Fruit fly (Drosophila melanogaster) whole organism, embryonic: ENCODE results near the gene CG13029.

Experiments used
- BtbVII ChIP-seq: fragments of 200-800 bp; sonication (Bioruptor generic); optimal IDR thresholded peaks from 3 replicates; lab custom pipeline; 2017; ENCODE audit warnings: missing biosample characterization, mild to moderate bottlenecking, missing genetic modification characterization
- CG10147 ChIP-seq: fragments of 200-800 bp; sonication (Bioruptor generic); optimal IDR thresholded peaks from 2 replicates; lab custom pipeline; 2019; ENCODE audit warnings: missing biosample characterization, mild to moderate bottlenecking, missing genetic modification characterization, moderate library complexity
- CG10267 ChIP-seq: fragments of 200-800 bp; sonication (Bioruptor generic); optimal IDR thresholded peaks from 2 replicates; lab custom pipeline; 2018; ENCODE audit warnings: missing biosample characterization, mild to moderate bottlenecking, missing genetic modification characterization, moderate library complexity
- CG10979 ChIP-seq: fragments of 200-800 bp; sonication (Bioruptor generic); optimal IDR thresholded peaks from 2 replicates; lab custom pipeline; 2018; ENCODE audit warnings: missing biosample characterization, mild to moderate bottlenecking, missing genetic modification characterization, moderate library complexity
- CG11247 ChIP-seq: fragments of 200-800 bp; sonication (Bioruptor generic); IDR thresholded peaks from 2 replicates; pipeline ENCODE4 v1.3.6; 2022; ENCODE audit warnings: missing biosample characterization, missing genetic modification characterization
- CG12071 ChIP-seq: fragments of 200-800 bp; sonication (Bioruptor generic); optimal IDR thresholded peaks from 3 replicates; lab custom pipeline; 2018; ENCODE audit warnings: missing biosample characterization, mild to moderate bottlenecking, missing genetic modification characterization
- CG15696 ChIP-seq: fragments of 200-800 bp; sonication (Bioruptor generic); optimal IDR thresholded peaks from 2 replicates; lab custom pipeline; 2019; ENCODE audit warnings: missing biosample characterization, mild to moderate bottlenecking, missing genetic modification characterization, moderate library complexity
- CG16815 ChIP-seq: fragments of 200-800 bp; sonication (Bioruptor generic); optimal IDR thresholded peaks from 3 replicates; lab custom pipeline; 2017; ENCODE audit warnings: missing biosample characterization, mild to moderate bottlenecking, missing genetic modification characterization
- CG17186 ChIP-seq: fragments of 200-800 bp; sonication (Bioruptor generic); optimal IDR thresholded peaks from 3 replicates; lab custom pipeline; 2017; ENCODE audit warnings: missing biosample characterization, missing genetic modification reagents, missing genetic modification characterization
- CG2678 ChIP-seq: fragments of 200-800 bp; sonication (Bioruptor generic); optimal IDR thresholded peaks from 3 replicates; lab custom pipeline; 2019; ENCODE audit warnings: missing biosample characterization, mild to moderate bottlenecking, missing genetic modification characterization, moderate library complexity
- CG2889 ChIP-seq: fragments of 200-800 bp; sonication (Bioruptor generic); IDR thresholded peaks from 3 replicates; pipeline ENCODE4 v1.3.6; 2022; ENCODE audit warnings: missing biosample characterization, missing genetic modification characterization
- CG31365 ChIP-seq: fragments of 200-800 bp; sonication (Bioruptor generic); optimal IDR thresholded peaks from 2 replicates; lab custom pipeline; 2018; ENCODE audit warnings: missing biosample characterization, mild to moderate bottlenecking, missing genetic modification characterization
- CG31388 ChIP-seq: fragments of 200-800 bp; sonication (Bioruptor generic); optimal IDR thresholded peaks from 2 replicates; lab custom pipeline; 2016; ENCODE audit warnings: missing biosample characterization, missing genetic modification characterization
- CG3407 ChIP-seq: fragments of 200-800 bp; sonication (Bioruptor generic); optimal IDR thresholded peaks from 2 replicates; lab custom pipeline; 2018; ENCODE audit warnings: missing biosample characterization, mild to moderate bottlenecking, missing genetic modification characterization
- CG6175 ChIP-seq: fragments of 200-800 bp; sonication (Bioruptor generic); IDR thresholded peaks from 3 replicates; pipeline ENCODE4 v1.3.6; 2022; ENCODE audit warnings: missing biosample characterization, missing genetic modification characterization
- CG6654 ChIP-seq: fragments of 200-800 bp; sonication (Bioruptor generic); optimal IDR thresholded peaks from 2 replicates; lab custom pipeline; 2017; ENCODE audit warnings: missing biosample characterization, mild to moderate bottlenecking, missing genetic modification characterization
- CG7786 ChIP-seq: fragments of 200-800 bp; sonication (Bioruptor generic); optimal IDR thresholded peaks from 2 replicates; lab custom pipeline; 2016; ENCODE audit warnings: missing biosample characterization, missing genetic modification characterization
- CG9727 ChIP-seq: fragments of 200-800 bp; sonication (Bioruptor generic); optimal IDR thresholded peaks from 3 replicates; lab custom pipeline; 2017; ENCODE audit warnings: missing biosample characterization, mild to moderate bottlenecking, missing genetic modification characterization
- Dfd ChIP-seq, 2 experiments: fragments of >200 bp; optimal IDR thresholded peaks; 2 replicates each; lab custom pipeline; 2017; ENCODE audit warnings: missing biosample characterization in 2 of 2, missing genetic modification characterization in 2 of 2
- Eip74EF ChIP-seq, 2 experiments: fragments of 200-800 bp in 1 of 2; fragments of >200 bp in 1 of 2; sonication (Bioruptor generic) in 1 of 2; optimal IDR thresholded peaks; 2 replicates each; lab custom pipeline; 2017 to 2019; ENCODE audit warnings: missing biosample characterization in 2 of 2, missing genetic modification characterization in 2 of 2, mild to moderate bottlenecking in 1 of 2, moderate library complexity in 1 of 2
- H15 ChIP-seq: fragments of 200-800 bp; sonication (Bioruptor generic); IDR thresholded peaks from 3 replicates; pipeline ENCODE4 v1.3.6; 2022; ENCODE audit warnings: missing biosample characterization, missing genetic modification characterization
- HmgD ChIP-seq: fragments of 200-800 bp; sonication (Bioruptor generic); optimal IDR thresholded peaks from 3 replicates; lab custom pipeline; 2016; ENCODE audit warnings: missing biosample characterization, missing genetic modification characterization
- Hr39 ChIP-seq: fragments of >200 bp; optimal IDR thresholded peaks from 2 replicates; lab custom pipeline; 2017
- MBD-R2 ChIP-seq: fragments of 200-800 bp; sonication (Bioruptor generic); IDR thresholded peaks from 2 replicates; pipeline ENCODE4 v1.3.6; 2022; ENCODE audit warnings: missing biosample characterization, missing genetic modification characterization
- Meics ChIP-seq: fragments of 200-800 bp; sonication (Bioruptor generic); optimal IDR thresholded peaks from 2 replicates; lab custom pipeline; 2017; ENCODE audit warnings: missing biosample characterization, mild to moderate bottlenecking, missing genetic modification characterization
- Oaz ChIP-seq: fragments of 200-800 bp; sonication (Bioruptor generic); IDR thresholded peaks from 2 replicates; pipeline ENCODE4 v1.3.6; 2022; ENCODE audit warnings: missing biosample characterization, missing genetic modification characterization
- Pdp1 ChIP-seq, 2 experiments: fragments of 200-800 bp; sonication (Bioruptor generic); optimal IDR thresholded peaks; 3 replicates each; lab custom pipeline; 2016; ENCODE audit warnings: missing biosample characterization in 2 of 2, missing genetic modification characterization in 2 of 2, mild to moderate bottlenecking in 1 of 2, moderate library complexity in 1 of 2
- Rfx ChIP-seq: fragments of 200-800 bp; sonication (Bioruptor generic); IDR thresholded peaks from 2 replicates; pipeline ENCODE4 v1.3.6; 2022; ENCODE audit warnings: missing biosample characterization, missing genetic modification characterization
- bigmax ChIP-seq: fragments of 200-800 bp; sonication (Bioruptor generic); optimal IDR thresholded peaks from 2 replicates; lab custom pipeline; 2018; ENCODE audit warnings: missing biosample characterization, mild to moderate bottlenecking, missing genetic modification characterization
- ci ChIP-seq: fragments of 200-800 bp; sonication (Bioruptor generic); IDR thresholded peaks from 3 replicates; pipeline ENCODE4 v1.3.6; 2022; ENCODE audit warnings: missing biosample characterization, missing genetic modification characterization
- crc ChIP-seq: fragments of 200-800 bp; sonication (Bioruptor generic); optimal IDR thresholded peaks from 2 replicates; lab custom pipeline; 2016; ENCODE audit warnings: missing biosample characterization, missing genetic modification characterization
- crp ChIP-seq, 2 experiments: fragments of 200-800 bp; sonication (Bioruptor generic); optimal IDR thresholded peaks; 2 replicates in 1 of 2; 3 replicates in 1 of 2; lab custom pipeline; 2017; ENCODE audit warnings: missing biosample characterization in 2 of 2, missing genetic modification characterization in 2 of 2, mild to moderate bottlenecking in 1 of 2, moderate library complexity in 1 of 2
- dmrt99B ChIP-seq: fragments of 200-800 bp; sonication (Bioruptor generic); optimal IDR thresholded peaks from 2 replicates; lab custom pipeline; 2018; ENCODE audit warnings: missing biosample characterization, mild to moderate bottlenecking, missing genetic modification characterization, moderate library complexity
- fd3F ChIP-seq: fragments of 200-800 bp; sonication (Bioruptor generic); optimal IDR thresholded peaks from 2 replicates; lab custom pipeline; 2018; ENCODE audit warnings: missing biosample characterization, mild to moderate bottlenecking, missing genetic modification characterization, moderate library complexity
- gro ChIP-seq: fragments of 200-800 bp; sonication (Bioruptor generic); optimal IDR thresholded peaks from 2 replicates; lab custom pipeline; 2016; ENCODE audit warnings: missing biosample characterization, missing genetic modification characterization
- ham ChIP-seq: fragments of 200-800 bp; sonication (Bioruptor generic); IDR thresholded peaks from 2 replicates; pipeline ENCODE4 v1.3.6; 2022; ENCODE audit warnings: missing biosample characterization, missing genetic modification characterization
- ind ChIP-seq: fragments of 200-800 bp; sonication (Bioruptor generic); optimal IDR thresholded peaks from 3 replicates; lab custom pipeline; 2016; ENCODE audit warnings: missing biosample characterization, missing genetic modification characterization
- lola ChIP-seq, 3 experiments: fragments of >200 bp in 2 of 3; fragments of 200-800 bp in 1 of 3; sonication (Bioruptor generic) in 1 of 3; optimal IDR thresholded peaks; 2 replicates each; lab custom pipeline; 2017 to 2019; ENCODE audit warnings: missing biosample characterization in 3 of 3, missing genetic modification characterization in 3 of 3, mild to moderate bottlenecking in 1 of 3, moderate library complexity in 1 of 3
- mirr ChIP-seq: fragments of 200-800 bp; sonication (Bioruptor generic); optimal IDR thresholded peaks from 3 replicates; lab custom pipeline; 2018; ENCODE audit warnings: missing biosample characterization, mild to moderate bottlenecking, missing genetic modification characterization
- pan ChIP-seq, 4 experiments: fragments of >200 bp in 3 of 4; fragments of 200-800 bp in 1 of 4; sonication (Bioruptor generic) in 1 of 4; optimal IDR thresholded peaks in 3 of 4; IDR thresholded peaks in 1 of 4; 2 replicates each; pipeline versions ENCODE4 v1.3.6 to Lab custom; 2017 to 2022; ENCODE audit warnings: missing biosample characterization in 2 of 4, missing genetic modification characterization in 2 of 4, mixed read lengths in 1 of 4
- repo ChIP-seq: fragments of 200-800 bp; sonication (Bioruptor generic); optimal IDR thresholded peaks from 2 replicates; lab custom pipeline; 2016; ENCODE audit warnings: missing biosample characterization, missing genetic modification characterization
- schlank ChIP-seq: fragments of 200-800 bp; sonication (Bioruptor generic); optimal IDR thresholded peaks from 2 replicates; lab custom pipeline; 2018; ENCODE audit warnings: missing biosample characterization, mild to moderate bottlenecking, missing genetic modification characterization
- seq ChIP-seq: fragments of 200-800 bp; sonication (Bioruptor generic); IDR thresholded peaks from 2 replicates; pipeline ENCODE4 v1.3.6; 2022; ENCODE audit warnings: missing biosample characterization, missing genetic modification characterization
- so ChIP-seq: fragments of 200-800 bp; sonication (Bioruptor generic); IDR thresholded peaks from 3 replicates; pipeline ENCODE4 v1.3.6; 2022; ENCODE audit warnings: missing biosample characterization, missing genetic modification characterization
- stwl ChIP-seq: fragments of 200-800 bp; sonication (Bioruptor generic); optimal IDR thresholded peaks from 3 replicates; lab custom pipeline; 2018; ENCODE audit warnings: missing biosample characterization, mild to moderate bottlenecking, missing genetic modification characterization, moderate library complexity
- tll ChIP-seq, 2 experiments: fragments of 200-800 bp in 1 of 2; fragments of >200 bp in 1 of 2; sonication (Bioruptor generic) in 1 of 2; optimal IDR thresholded peaks; 2 replicates each; lab custom pipeline; 2017 to 2019; ENCODE audit warnings: missing biosample characterization in 2 of 2, missing genetic modification characterization in 2 of 2, mild to moderate bottlenecking in 1 of 2, moderate library complexity in 1 of 2
- tna ChIP-seq: fragments of 200-800 bp; sonication (Bioruptor generic); IDR thresholded peaks from 2 replicates; pipeline ENCODE4 v1.3.6; 2022; ENCODE audit warnings: missing biosample characterization, missing genetic modification characterization; ENCODE audit not compliant: partially characterized antibody
- vnd ChIP-seq: fragments of 200-800 bp; sonication (Bioruptor generic); IDR thresholded peaks from 3 replicates; pipeline ENCODE4 v1.3.6; 2022; ENCODE audit warnings: missing biosample characterization, missing genetic modification characterization; ENCODE audit not compliant: partially characterized antibody

Gene CG13029

DNA sequence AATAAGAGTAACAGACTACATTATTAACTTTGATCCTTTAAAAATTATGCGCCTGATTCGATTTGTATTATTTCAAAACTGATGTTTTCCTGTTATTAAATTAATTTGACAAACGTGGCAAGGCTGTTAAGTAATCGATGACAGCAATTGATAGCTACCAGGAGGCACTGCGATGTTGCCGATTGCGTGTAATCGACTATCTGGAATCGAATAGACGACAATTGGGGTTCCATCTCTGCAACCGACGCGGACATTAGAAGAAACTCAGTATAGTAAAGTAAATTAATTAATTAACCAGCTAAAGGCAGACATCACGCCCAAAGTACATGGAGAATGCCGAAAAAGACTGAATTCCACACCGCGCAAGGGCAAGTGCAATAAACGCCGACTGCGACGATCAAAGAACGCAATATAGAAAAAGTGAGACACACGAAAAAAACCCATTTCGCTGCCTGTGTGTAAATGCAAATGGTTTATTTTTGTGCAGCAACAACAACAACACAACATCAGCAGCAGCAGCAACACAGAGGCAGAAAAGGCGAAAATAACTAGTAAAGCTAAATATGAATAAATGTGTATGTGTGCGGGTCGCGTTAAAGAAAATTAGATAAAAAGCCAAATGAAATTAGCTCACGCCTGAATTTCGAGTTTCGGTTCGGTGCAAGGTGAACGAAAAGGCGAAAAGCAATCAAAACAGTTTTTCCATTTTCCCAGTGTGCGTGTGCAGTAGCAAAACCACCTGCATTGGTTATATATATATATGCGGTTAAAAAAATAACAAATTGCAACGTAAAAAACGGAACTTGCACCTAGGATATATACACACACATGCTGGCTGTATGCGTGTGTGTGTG, 6.7 kb upstream of the CG13029 start, which contains the start of gene sina (continued):
- TF ChIP-seq CG10147 (GFP tag; lab: Kevin White, UChicago) (no peak), ham (GFP tag; lab: Robert Waterston, UW) (no peak), crc (no peak), CG2678 (tag; lab: Kevin White, UChicago) (no peak), tll (GFP tag; optimal IDR thresholded peaks at IDR 0.05; lab: Kevin White, UChicago) (no peak), BtbVII (GFP tag; lab: Kevin White, UChicago) (peak; percentile 27), gro (GFP tag; lab: Kevin White, UChicago) (no peak), CG10979 (tag; lab: Kevin White, UChicago) (no peak), CG11247 (GFP tag; lab: Robert Waterston, UW) (no peak), ci (GFP tag; lab: Robert Waterston, UW) (no peak; the same call in 2 of the 3 replicates), Dfd (GFP tag; optimal IDR thresholded peaks at IDR 0.05; lab: Kevin White, UChicago) (no peak), fd3F (GFP tag; lab: Kevin White, UChicago) (no peak), crp (GFP tag; optimal IDR thresholded peaks at IDR 0.05; lab: Kevin White, UChicago) (no peak), MBD-R2 (peak; percentile 48), Meics (GFP tag; lab: Kevin White, UChicago) (no peak), stwl (tag; lab: Kevin White, UChicago) (peak; percentile 95), ind (GFP tag; lab: Kevin White, UChicago) (no peak), CG2889 (GFP tag; lab: Robert Waterston, UW) (no peak), lola (GFP tag; optimal IDR thresholded peaks at IDR 0.05; lab: Kevin White, UChicago) (no peak), schlank (tag; lab: Kevin White, UChicago) (no peak), CG12071 (GFP tag; lab: Kevin White, UChicago) (no peak), mirr (GFP tag; lab: Kevin White, UChicago) (no peak), CG17186 (GFP tag; lab: Kevin White, UChicago) (no peak), repo (GFP tag; lab: Kevin White, UChicago) (no peak), Pdp1 (GFP tag; optimal IDR thresholded peaks at IDR 0.05; lab: Kevin White, UChicago) (no peak), CG31365 (tag; lab: Kevin White, UChicago) (no peak), pan (optimal IDR thresholded peaks at IDR 0.05; lab: Kevin White, UChicago) (no peak), pan (GFP tag; optimal IDR thresholded peaks at IDR 0.05 in 1 of 2, IDR thresholded peaks at IDR 0.05 in 1 of 2) (peak in 1 of 2 experiments; percentile 19), CG10267 (peak; percentile 68), CG7786 (no peak), CG16815 (no peak), so (GFP tag; lab: Robert Waterston, UW) (no peak), CG15696 (tag; lab: Kevin White, UChicago) (peak; percentile 18), bigmax (GFP tag; lab: Kevin White, UChicago) (no peak), Oaz (no peak), CG6654 (no peak), CG6175 (GFP tag; lab: Robert Waterston, UW) (no peak), HmgD (peak; percentile 22), seq (GFP tag; lab: Robert Waterston, UW) (no peak), CG31388 (no peak), vnd (GFP tag; lab: Robert Waterston, UW) (peak; percentile 64), Hr39 (lab: Kevin White, UChicago) (no peak), CG3407 (GFP tag; lab: Kevin White, UChicago) (no peak), CG9727 (GFP tag; lab: Kevin White, UChicago) (no peak), Eip74EF (GFP tag; optimal IDR thresholded peaks at IDR 0.05; lab: Kevin White, UChicago) (peak in 1 of 2 experiments; percentile 6), dmrt99B (no peak), tna (peak; percentile 91), Rfx (GFP tag; lab: Robert Waterston, UW) (peak; percentile 38), H15 (no peak)
